Fruit fly (Drosophila melanogaster) whole organism, embryonic: Measurements from ENCODE around the gene Mettl2.
A peak's percentile ranks its signal among the peaks of the same experiment; 100 is the strongest.

ENCODE experiments used
- Atf3 ChIP-seq: fragments of 200-800 bp; sonication (Bioruptor generic); optimal IDR thresholded peaks from 3 replicates; lab custom pipeline; 2016; ENCODE audit warnings: missing biosample characterization, missing genetic modification characterization
- Blimp-1 ChIP-seq: fragments of 200-800 bp; sonication (Bioruptor generic); optimal IDR thresholded peaks from 3 replicates; lab custom pipeline; 2018; ENCODE audit warnings: missing biosample characterization, missing genetic modification characterization, mild to moderate bottlenecking, moderate library complexity, missing genetic modification reagents
- Bteb2 ChIP-seq: fragments of 200-800 bp; sonication (Bioruptor generic); optimal IDR thresholded peaks from 2 replicates; lab custom pipeline; 2016; ENCODE audit warnings: missing biosample characterization, missing genetic modification characterization
- CG13624 ChIP-seq: fragments of 200-800 bp; sonication (Bioruptor generic); optimal IDR thresholded peaks from 2 replicates; lab custom pipeline; 2016; ENCODE audit warnings: missing biosample characterization, missing genetic modification characterization
- CG14014 ChIP-seq: fragments of 200-800 bp; sonication (Bioruptor generic); IDR thresholded peaks from 2 replicates; pipeline ENCODE4 v1.3.6; 2022; ENCODE audit warnings: missing biosample characterization, missing genetic modification characterization
- CG14441 ChIP-seq: fragments of 200-800 bp; sonication (Bioruptor generic); IDR thresholded peaks from 2 replicates; pipeline ENCODE4 v1.3.6; 2022; ENCODE audit warnings: missing biosample characterization, missing genetic modification characterization
- CG1603 ChIP-seq: fragments of 200-800 bp; sonication (Bioruptor generic); optimal IDR thresholded peaks from 2 replicates; lab custom pipeline; 2019; ENCODE audit warnings: missing biosample characterization, mild to moderate bottlenecking, missing genetic modification characterization, moderate library complexity
- CG1647 ChIP-seq: fragments of 200-800 bp; sonication (Bioruptor generic); optimal IDR thresholded peaks from 3 replicates; lab custom pipeline; 2016; ENCODE audit warnings: missing biosample characterization, missing genetic modification characterization
- CG16815 ChIP-seq: fragments of 200-800 bp; sonication (Bioruptor generic); optimal IDR thresholded peaks from 3 replicates; lab custom pipeline; 2017; ENCODE audit warnings: missing biosample characterization, mild to moderate bottlenecking, missing genetic modification characterization
- CG2202 ChIP-seq: fragments of 200-800 bp; sonication (Bioruptor generic); optimal IDR thresholded peaks from 2 replicates; lab custom pipeline; 2018; ENCODE audit warnings: missing biosample characterization, mild to moderate bottlenecking, missing genetic modification characterization
- CG30403 ChIP-seq: fragments of 200-800 bp; sonication (Bioruptor generic); optimal IDR thresholded peaks from 3 replicates; lab custom pipeline; 2016; ENCODE audit warnings: missing biosample characterization, missing genetic modification characterization
- CG32767 ChIP-seq: fragments of 200-800 bp; sonication (Bioruptor generic); IDR thresholded peaks from 2 replicates; pipeline ENCODE4 v1.3.6; 2022; ENCODE audit warnings: missing biosample characterization, missing genetic modification characterization
- CG3407 ChIP-seq: fragments of 200-800 bp; sonication (Bioruptor generic); optimal IDR thresholded peaks from 2 replicates; lab custom pipeline; 2018; ENCODE audit warnings: missing biosample characterization, mild to moderate bottlenecking, missing genetic modification characterization
- CG3726 ChIP-seq: fragments of 200-800 bp; sonication (Bioruptor generic); IDR thresholded peaks from 3 replicates; pipeline ENCODE4, ENCODE4 v1.3.6; 2022; ENCODE audit warnings: missing biosample characterization, missing genetic modification characterization
- CG42726 ChIP-seq: fragments of 200-800 bp; sonication (Bioruptor generic); IDR thresholded peaks from 2 replicates; pipeline ENCODE4 v1.3.6; 2022; ENCODE audit warnings: missing biosample characterization, missing genetic modification characterization; ENCODE audit not compliant: partially characterized antibody
- CG4424 ChIP-seq: fragments of 200-800 bp; sonication (Bioruptor generic); optimal IDR thresholded peaks from 3 replicates; lab custom pipeline; 2016; ENCODE audit warnings: missing biosample characterization, missing genetic modification characterization
- CG6654 ChIP-seq: fragments of 200-800 bp; sonication (Bioruptor generic); optimal IDR thresholded peaks from 2 replicates; lab custom pipeline; 2017; ENCODE audit warnings: missing biosample characterization, mild to moderate bottlenecking, missing genetic modification characterization
- CG9215 ChIP-seq: fragments of 200-800 bp; sonication (Bioruptor generic); IDR thresholded peaks from 2 replicates; pipeline ENCODE4 v1.3.6; 2022; ENCODE audit warnings: missing biosample characterization, missing genetic modification characterization
- CG9932 ChIP-seq: fragments of 200-800 bp; sonication (Bioruptor generic); IDR thresholded peaks from 2 replicates; pipeline ENCODE4 v1.3.6; 2022; ENCODE audit warnings: missing biosample characterization, missing genetic modification characterization
- CkIIα-i1 ChIP-seq: fragments of 200-800 bp; sonication (Bioruptor generic); IDR thresholded peaks from 2 replicates; pipeline ENCODE4 v1.3.6; 2022; ENCODE audit warnings: missing biosample characterization, missing genetic modification characterization
- Dip3 ChIP-seq: fragments of 200-800 bp; sonication (Bioruptor generic); optimal IDR thresholded peaks from 3 replicates; lab custom pipeline; 2016; ENCODE audit warnings: missing biosample characterization, missing genetic modification characterization
- Drgx ChIP-seq: fragments of 200-800 bp; sonication (Bioruptor generic); IDR thresholded peaks from 2 replicates; pipeline ENCODE4 v1.3.6; 2022; ENCODE audit warnings: missing biosample characterization, missing genetic modification characterization
- Elba2 ChIP-seq: fragments of 200-800 bp; sonication (Bioruptor generic); optimal IDR thresholded peaks from 3 replicates; lab custom pipeline; 2016; ENCODE audit warnings: missing biosample characterization, missing genetic modification characterization
- Gsc ChIP-seq: fragments of 200-800 bp; sonication (Bioruptor generic); IDR thresholded peaks from 2 replicates; pipeline ENCODE4 v1.3.6; 2022; ENCODE audit warnings: missing biosample characterization, missing genetic modification characterization
- HLH54F ChIP-seq: fragments of 200-800 bp; sonication (Bioruptor generic); optimal IDR thresholded peaks from 3 replicates; lab custom pipeline; 2016; ENCODE audit warnings: missing biosample characterization, missing genetic modification characterization
- NC2β ChIP-seq: fragments of 200-800 bp; sonication (Bioruptor generic); optimal IDR thresholded peaks from 2 replicates; lab custom pipeline; 2016; ENCODE audit warnings: missing biosample characterization, missing genetic modification characterization
- Neu2 ChIP-seq: fragments of 200-800 bp; sonication (Bioruptor generic); optimal IDR thresholded peaks from 3 replicates; lab custom pipeline; 2016; ENCODE audit warnings: missing biosample characterization, missing genetic modification characterization, borderline replicate concordance
- Nf-YA ChIP-seq: fragments of 200-800 bp; sonication (Bioruptor generic); IDR thresholded peaks from 2 replicates; pipeline ENCODE4 v1.3.6; 2022; ENCODE audit warnings: missing biosample characterization, missing genetic modification characterization
- Oaz ChIP-seq: fragments of 200-800 bp; sonication (Bioruptor generic); IDR thresholded peaks from 2 replicates; pipeline ENCODE4 v1.3.6; 2022; ENCODE audit warnings: missing biosample characterization, missing genetic modification characterization
- Oli ChIP-seq: fragments of 200-800 bp; sonication (Bioruptor generic); optimal IDR thresholded peaks from 2 replicates; lab custom pipeline; 2018; ENCODE audit warnings: missing biosample characterization, mild to moderate bottlenecking, missing genetic modification characterization, moderate library complexity
- Sin3A ChIP-seq: fragments of >200 bp; optimal IDR thresholded peaks from 2 replicates; lab custom pipeline; 2018
- Ssrp ChIP-seq: fragments of 200-800 bp; sonication (Bioruptor generic); optimal IDR thresholded peaks from 2 replicates; lab custom pipeline; 2018; ENCODE audit warnings: missing biosample characterization, mild to moderate bottlenecking, missing genetic modification characterization, moderate library complexity
- aop ChIP-seq: fragments of 200-800 bp; sonication (Bioruptor generic); IDR thresholded peaks from 2 replicates; pipeline ENCODE4 v1.3.6; 2022; ENCODE audit warnings: missing biosample characterization, missing genetic modification characterization
- ase ChIP-seq: fragments of 200-800 bp; sonication (Bioruptor generic); IDR thresholded peaks from 3 replicates; pipeline ENCODE4 v1.3.6; 2022; ENCODE audit warnings: missing biosample characterization, missing genetic modification characterization
- ato ChIP-seq: fragments of 200-800 bp; sonication (Bioruptor generic); IDR thresholded peaks from 2 replicates; pipeline ENCODE4 v1.3.6; 2022; ENCODE audit warnings: missing biosample characterization, missing genetic modification characterization; ENCODE audit not compliant: partially characterized antibody
- az2 ChIP-seq: fragments of 200-800 bp; sonication (Bioruptor generic); optimal IDR thresholded peaks from 3 replicates; lab custom pipeline; 2016; ENCODE audit warnings: missing biosample characterization, missing genetic modification characterization
- bigmax ChIP-seq: fragments of 200-800 bp; sonication (Bioruptor generic); optimal IDR thresholded peaks from 2 replicates; lab custom pipeline; 2018; ENCODE audit warnings: missing biosample characterization, mild to moderate bottlenecking, missing genetic modification characterization
- ci ChIP-seq: fragments of 200-800 bp; sonication (Bioruptor generic); IDR thresholded peaks from 3 replicates; pipeline ENCODE4 v1.3.6; 2022; ENCODE audit warnings: missing biosample characterization, missing genetic modification characterization
- fru ChIP-seq: fragments of >200 bp; optimal IDR thresholded peaks from 2 replicates; lab custom pipeline; 2017
- gcm2 ChIP-seq: fragments of 200-800 bp; sonication (Bioruptor generic); optimal IDR thresholded peaks from 2 replicates; lab custom pipeline; 2016; ENCODE audit warnings: missing biosample characterization, missing genetic modification characterization
- gro ChIP-seq: fragments of 200-800 bp; sonication (Bioruptor generic); optimal IDR thresholded peaks from 2 replicates; lab custom pipeline; 2016; ENCODE audit warnings: missing biosample characterization, missing genetic modification characterization
- hbn ChIP-seq: fragments of 200-800 bp; sonication (Bioruptor generic); IDR thresholded peaks from 2 replicates; pipeline ENCODE4 v1.3.6; 2022; ENCODE audit warnings: missing biosample characterization, missing genetic modification characterization; ENCODE audit not compliant: partially characterized antibody
- jigr1 ChIP-seq: fragments of 200-800 bp; sonication (Bioruptor generic); IDR thresholded peaks from 3 replicates; pipeline ENCODE4 v1.3.6; 2022; ENCODE audit warnings: missing biosample characterization, missing genetic modification characterization
- jumu ChIP-seq: fragments of 200-800 bp; sonication (Bioruptor generic); optimal IDR thresholded peaks from 3 replicates; lab custom pipeline; 2016; ENCODE audit warnings: missing biosample characterization, missing genetic modification characterization
- ken ChIP-seq: fragments of 200-800 bp; sonication (Bioruptor generic); IDR thresholded peaks from 3 replicates; pipeline ENCODE4 v1.3.6; 2022; ENCODE audit warnings: missing biosample characterization, missing genetic modification characterization
- mld ChIP-seq: fragments of 200-800 bp; sonication (Bioruptor generic); IDR thresholded peaks from 3 replicates; pipeline ENCODE4 v1.3.6; 2022; ENCODE audit warnings: missing biosample characterization, missing genetic modification characterization; ENCODE audit not compliant: partially characterized antibody
- pan ChIP-seq, 4 experiments: fragments of >200 bp in 3 of 4; fragments of 200-800 bp in 1 of 4; sonication (Bioruptor generic) in 1 of 4; optimal IDR thresholded peaks in 3 of 4; IDR thresholded peaks in 1 of 4; 2 replicates each; pipeline versions ENCODE4 v1.3.6 to Lab custom; 2017 to 2022; ENCODE audit warnings: missing biosample characterization in 2 of 4, missing genetic modification characterization in 2 of 4, mixed read lengths in 1 of 4
- ro ChIP-seq: fragments of 200-800 bp; sonication (Bioruptor generic); IDR thresholded peaks from 2 replicates; pipeline ENCODE4 v1.3.6; 2022; ENCODE audit warnings: missing biosample characterization, missing genetic modification characterization
- sisA ChIP-seq: fragments of 200-800 bp; sonication (Bioruptor generic); IDR thresholded peaks from 2 replicates; pipeline ENCODE4 v1.3.6; 2022; ENCODE audit warnings: missing biosample characterization, missing genetic modification characterization
- slbo ChIP-seq: fragments of 200-800 bp; sonication (Bioruptor generic); IDR thresholded peaks from 2 replicates; pipeline ENCODE4 v1.3.6; 2022; ENCODE audit warnings: missing biosample characterization, missing genetic modification characterization
- slou ChIP-seq: fragments of 200-800 bp; sonication (Bioruptor generic); optimal IDR thresholded peaks from 3 replicates; lab custom pipeline; 2016; ENCODE audit warnings: missing biosample characterization, missing genetic modification characterization
- ttk ChIP-seq: fragments of 200-800 bp; sonication (Bioruptor generic); IDR thresholded peaks from 2 replicates; pipeline ENCODE4 v2.1.2; 2022; ENCODE audit warnings: missing biosample characterization, missing genetic modification characterization
- vfl ChIP-seq: fragments of 200-800 bp; sonication (Bioruptor generic); optimal IDR thresholded peaks from 2 replicates; lab custom pipeline; 2016; ENCODE audit warnings: missing biosample characterization, missing genetic modification characterization

The Mettl2 gene

DNA sequence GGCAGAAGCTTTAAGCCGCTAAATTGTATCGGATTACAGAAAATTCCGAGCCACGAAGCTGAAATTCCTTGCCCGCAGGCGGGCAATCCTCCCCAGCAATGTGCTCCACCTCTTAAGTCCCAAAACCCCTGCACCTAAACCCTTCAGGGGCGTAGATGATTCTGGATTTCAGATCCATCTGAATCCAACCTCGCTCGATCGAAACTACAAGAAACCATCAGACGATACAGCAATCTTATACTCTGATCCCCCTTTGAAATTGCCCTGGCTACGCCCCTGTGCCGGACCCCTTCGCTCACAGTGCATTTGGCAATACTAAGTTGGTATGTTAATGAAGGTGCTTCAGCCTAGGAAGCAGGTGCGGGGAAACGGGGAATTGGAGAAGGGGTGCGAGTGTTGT, 44.1 kb upstream of the Mettl2 start (continued):
- TF ChIP-seq ase (no peak), Neu2 (GFP tag; lab: Kevin White, UChicago) (no peak), jumu (no peak), Oaz (GFP tag; lab: Robert Waterston, UW) (no peak), slou (GFP tag; lab: Kevin White, UChicago) (no peak), vfl (GFP tag; lab: Kevin White, UChicago) (no peak), CG3407 (no peak), bigmax (GFP tag; lab: Kevin White, UChicago) (no peak), CG32767 (GFP tag; lab: Robert Waterston, UW) (no peak), Blimp-1 (GFP tag; lab: Kevin White, UChicago) (no peak), Ssrp (tag; lab: Kevin White, UChicago) (no peak), CG42726 (no peak), ci (GFP tag; lab: Robert Waterston, UW) (no peak), Dip3 (no peak), ken (GFP tag; lab: Robert Waterston, UW) (no peak), CG9932 (0 out of 2 replicates have a peak, but pooled peaks have one; percentile 27), NC2β (no peak), Atf3 (GFP tag; lab: Kevin White, UChicago) (no peak), jigr1 (GFP tag; lab: Robert Waterston, UW) (no peak), CG1603 (no peak), CG1647 (GFP tag; lab: Kevin White, UChicago) (no peak), ato (GFP tag; lab: Robert Waterston, UW) (no peak), aop (GFP tag; lab: Robert Waterston, UW) (no peak), ro (no peak), Drgx (peak; percentile 52), Gsc (GFP tag; lab: Robert Waterston, UW) (peak; percentile 9; the same call in 1 of the 2 replicates), mld (GFP tag; lab: Robert Waterston, UW) (no peak), sisA (GFP tag; lab: Robert Waterston, UW) (peak; percentile 46), CG13624 (GFP tag; lab: Kevin White, UChicago) (no peak), slbo (GFP tag; lab: Robert Waterston, UW) (peak; percentile 36; the same call in 1 of the 2 replicates), CG14441 (GFP tag; lab: Robert Waterston, UW) (no peak), Elba2 (no peak), ttk (GFP tag; lab: Robert Waterston, UW) (peak; percentile 21; the same call in 1 of the 2 replicates), Oli (tag; lab: Kevin White, UChicago) (no peak), gcm2 (GFP tag; lab: Kevin White, UChicago) (no peak), CG30403 (GFP tag; lab: Kevin White, UChicago) (no peak), CG9215 (GFP tag; lab: Robert Waterston, UW) (no peak), gro (GFP tag; lab: Kevin White, UChicago) (no peak), Sin3A (lab: Kevin White, UChicago) (no peak), pan (optimal IDR thresholded peaks at IDR 0.05; lab: Kevin White, UChicago) (no peak), pan (GFP tag; optimal IDR thresholded peaks at IDR 0.05 in 1 of 2, IDR thresholded peaks at IDR 0.05 in 1 of 2) (peak in 1 of 2 experiments; percentile 27), az2 (GFP tag; lab: Kevin White, UChicago) (no peak), fru (lab: Kevin White, UChicago) (no peak), CG2202 (tag; lab: Kevin White, UChicago) (no peak), CG6654 (GFP tag; lab: Kevin White, UChicago) (no peak), HLH54F (no peak), Nf-YA (no peak), CG3726 (GFP tag; lab: Robert Waterston, UW) (no peak), CG14014 (GFP tag; lab: Robert Waterston, UW) (no peak), Bteb2 (no peak), CG4424 (GFP tag; lab: Kevin White, UChicago) (no peak), hbn (GFP tag; lab: Robert Waterston, UW) (no peak), CkIIα-i1 (GFP tag; lab: Robert Waterston, UW) (no peak), CG16815 (GFP tag; lab: Kevin White, UChicago) (no peak)
- TF ChIP-seq, all 482 proteins: peak for 15
